Fruit fly (Drosophila melanogaster) whole organism, embryonic: ENCODE measurements around the gene CG9328.
A peak's percentile ranks its signal among the peaks of the same experiment; 100 is the strongest.

Experiments used
- Abd-B ChIP-seq: fragments of 200-800 bp; sonication (Bioruptor generic); optimal IDR thresholded peaks from 2 replicates; lab custom pipeline; 2018; ENCODE audit warnings: missing biosample characterization, mild to moderate bottlenecking, missing genetic modification characterization, moderate library complexity
- Atf-2 ChIP-seq: fragments of 200-800 bp; sonication (Bioruptor generic); optimal IDR thresholded peaks from 2 replicates; lab custom pipeline; 2016; ENCODE audit warnings: missing biosample characterization, missing genetic modification characterization
- Blimp-1 ChIP-seq: fragments of 200-800 bp; sonication (Bioruptor generic); optimal IDR thresholded peaks from 3 replicates; lab custom pipeline; 2018; ENCODE audit warnings: missing biosample characterization, missing genetic modification characterization, mild to moderate bottlenecking, moderate library complexity, missing genetic modification reagents
- CG10274 ChIP-seq: fragments of 200-800 bp; sonication (Bioruptor generic); optimal IDR thresholded peaks from 3 replicates; lab custom pipeline; 2017; ENCODE audit warnings: missing biosample characterization, mild to moderate bottlenecking, missing genetic modification characterization
- CG10565 ChIP-seq: fragments of 200-800 bp; sonication (Bioruptor generic); optimal IDR thresholded peaks from 3 replicates; lab custom pipeline; 2016; ENCODE audit warnings: missing biosample characterization, mild to moderate bottlenecking, missing genetic modification characterization
- CG1233 ChIP-seq: fragments of 200-800 bp; sonication (Bioruptor generic); optimal IDR thresholded peaks from 4 replicates; lab custom pipeline; 2018; ENCODE audit warnings: missing biosample characterization, mild to moderate bottlenecking, missing genetic modification characterization
- CG12659 ChIP-seq: fragments of 200-800 bp; sonication (Bioruptor generic); optimal IDR thresholded peaks from 3 replicates; lab custom pipeline; 2017; ENCODE audit warnings: mild to moderate bottlenecking, missing biosample characterization, missing genetic modification reagents, missing genetic modification characterization
- CG13424 ChIP-seq: fragments of 200-800 bp; sonication (Bioruptor generic); optimal IDR thresholded peaks from 2 replicates; lab custom pipeline; 2019; ENCODE audit warnings: missing biosample characterization, mild to moderate bottlenecking, missing genetic modification characterization, moderate library complexity
- CG14014 ChIP-seq: fragments of 200-800 bp; sonication (Bioruptor generic); IDR thresholded peaks from 2 replicates; pipeline ENCODE4 v1.3.6; 2022; ENCODE audit warnings: missing biosample characterization, missing genetic modification characterization
- CG16863 ChIP-seq: fragments of 200-800 bp; sonication (Bioruptor generic); optimal IDR thresholded peaks from 3 replicates; lab custom pipeline; 2016; ENCODE audit warnings: missing biosample characterization, missing genetic modification characterization
- CG17361 ChIP-seq: fragments of 200-800 bp; sonication (Bioruptor generic); IDR thresholded peaks from 3 replicates; pipeline ENCODE4 v1.3.6; 2022; ENCODE audit warnings: missing biosample characterization, missing genetic modification characterization
- CG18476 ChIP-seq: fragments of 200-800 bp; sonication (Bioruptor generic); optimal IDR thresholded peaks from 2 replicates; lab custom pipeline; 2016; ENCODE audit warnings: missing biosample characterization, mild to moderate bottlenecking, missing genetic modification characterization
- CG18619 ChIP-seq: fragments of 200-800 bp; sonication (Bioruptor generic); optimal IDR thresholded peaks from 3 replicates; lab custom pipeline; 2017; ENCODE audit warnings: missing biosample characterization, mild to moderate bottlenecking, missing genetic modification characterization
- CG2875 ChIP-seq: fragments of 200-800 bp; sonication (Bioruptor generic); optimal IDR thresholded peaks from 2 replicates; lab custom pipeline; 2017; ENCODE audit warnings: missing biosample characterization, mild to moderate bottlenecking, missing genetic modification characterization, missing genetic modification reagents
- CG30403 ChIP-seq: fragments of 200-800 bp; sonication (Bioruptor generic); optimal IDR thresholded peaks from 3 replicates; lab custom pipeline; 2016; ENCODE audit warnings: missing biosample characterization, missing genetic modification characterization
- CG30431 ChIP-seq: fragments of 200-800 bp; sonication (Bioruptor generic); optimal IDR thresholded peaks from 2 replicates; lab custom pipeline; 2017; ENCODE audit warnings: missing biosample characterization, missing genetic modification characterization
- CG33557 ChIP-seq: fragments of 200-800 bp; sonication (Bioruptor generic); optimal IDR thresholded peaks from 2 replicates; lab custom pipeline; 2019; ENCODE audit warnings: missing biosample characterization, mild to moderate bottlenecking, missing genetic modification characterization, moderate library complexity
- CG4730 ChIP-seq: fragments of 200-800 bp; sonication (Bioruptor generic); IDR thresholded peaks from 2 replicates; pipeline ENCODE4 v1.3.6; 2022; ENCODE audit warnings: missing biosample characterization, missing genetic modification characterization
- CG5245 ChIP-seq: fragments of 200-800 bp; sonication (Bioruptor generic); optimal IDR thresholded peaks from 3 replicates; lab custom pipeline; 2016; ENCODE audit warnings: missing biosample characterization, missing genetic modification characterization
- CG7357 ChIP-seq: fragments of 200-800 bp; sonication (Bioruptor generic); IDR thresholded peaks from 3 replicates; pipeline ENCODE4 v1.3.6; 2022; ENCODE audit warnings: missing biosample characterization, missing genetic modification characterization
- CG7987 ChIP-seq: fragments of 200-800 bp; sonication (Bioruptor generic); optimal IDR thresholded peaks from 2 replicates; lab custom pipeline; 2018; ENCODE audit warnings: missing biosample characterization, mild to moderate bottlenecking, missing genetic modification characterization, moderate library complexity
- CG8765 ChIP-seq: fragments of 200-800 bp; sonication (Bioruptor generic); IDR thresholded peaks from 2 replicates; pipeline ENCODE4 v1.3.6; 2022; ENCODE audit warnings: missing biosample characterization, missing genetic modification characterization
- CkIIα-i1 ChIP-seq: fragments of 200-800 bp; sonication (Bioruptor generic); IDR thresholded peaks from 2 replicates; pipeline ENCODE4 v1.3.6; 2022; ENCODE audit warnings: missing biosample characterization, missing genetic modification characterization
- E2f1 ChIP-seq: fragments of 200-800 bp; sonication (Bioruptor generic); IDR thresholded peaks from 2 replicates; pipeline ENCODE4 v1.3.6; 2022; ENCODE audit warnings: missing biosample characterization, missing genetic modification characterization
- E2f2 ChIP-seq: fragments of 200-800 bp; sonication (Bioruptor generic); IDR thresholded peaks from 2 replicates; pipeline ENCODE4 v1.3.6; 2022; ENCODE audit warnings: missing biosample characterization, missing genetic modification characterization
- Ets97D ChIP-seq: fragments of 200-800 bp; sonication (Bioruptor generic); optimal IDR thresholded peaks from 3 replicates; lab custom pipeline; 2016; ENCODE audit warnings: missing biosample characterization, missing genetic modification characterization
- Fer3 ChIP-seq: fragments of 200-800 bp; sonication (Bioruptor generic); optimal IDR thresholded peaks from 2 replicates; lab custom pipeline; 2018; ENCODE audit warnings: missing biosample characterization, mild to moderate bottlenecking, missing genetic modification characterization, moderate library complexity
- HHEX ChIP-seq: fragments of 200-800 bp; sonication (Bioruptor generic); optimal IDR thresholded peaks from 3 replicates; lab custom pipeline; 2017; ENCODE audit warnings: missing biosample characterization, mild to moderate bottlenecking, missing genetic modification characterization, missing genetic modification reagents
- HLH3B ChIP-seq: fragments of 200-800 bp; sonication (Bioruptor generic); IDR thresholded peaks from 2 replicates; pipeline ENCODE4 v1.3.6; 2022; ENCODE audit warnings: missing biosample characterization, missing genetic modification characterization
- Hr39 ChIP-seq: fragments of >200 bp; optimal IDR thresholded peaks from 2 replicates; lab custom pipeline; 2017
- MTF-1 ChIP-seq: fragments of 200-800 bp; sonication (Bioruptor generic); optimal IDR thresholded peaks from 2 replicates; lab custom pipeline; 2018; ENCODE audit warnings: missing biosample characterization, mild to moderate bottlenecking, missing genetic modification characterization, borderline replicate concordance
- Neu2 ChIP-seq: fragments of 200-800 bp; sonication (Bioruptor generic); optimal IDR thresholded peaks from 3 replicates; lab custom pipeline; 2016; ENCODE audit warnings: missing biosample characterization, missing genetic modification characterization, borderline replicate concordance
- Ravus ChIP-seq: fragments of 200-800 bp; sonication (Bioruptor generic); IDR thresholded peaks from 2 replicates; pipeline ENCODE4 v1.3.6; 2022; ENCODE audit warnings: missing biosample characterization, missing genetic modification characterization
- Rfx ChIP-seq: fragments of 200-800 bp; sonication (Bioruptor generic); IDR thresholded peaks from 2 replicates; pipeline ENCODE4 v1.3.6; 2022; ENCODE audit warnings: missing biosample characterization, missing genetic modification characterization
- Rx ChIP-seq: fragments of 200-800 bp; sonication (Bioruptor generic); IDR thresholded peaks from 2 replicates; pipeline ENCODE4 v1.3.6; 2022; ENCODE audit warnings: missing biosample characterization, missing genetic modification characterization
- Scr ChIP-seq: fragments of 200-800 bp; sonication (Bioruptor generic); IDR thresholded peaks from 2 replicates; pipeline ENCODE4 v1.3.6; 2022; ENCODE audit warnings: missing biosample characterization, missing genetic modification characterization; ENCODE audit not compliant: partially characterized antibody
- Sry-δ ChIP-seq: fragments of 200-800 bp; sonication (Bioruptor generic); optimal IDR thresholded peaks from 2 replicates; lab custom pipeline; 2016; ENCODE audit warnings: missing biosample characterization, missing genetic modification characterization
- chn ChIP-seq: fragments of 200-800 bp; sonication (Bioruptor generic); optimal IDR thresholded peaks from 2 replicates; lab custom pipeline; 2016; ENCODE audit warnings: missing biosample characterization, missing genetic modification characterization
- dmrt11E ChIP-seq: fragments of 200-800 bp; sonication (Bioruptor generic); optimal IDR thresholded peaks from 3 replicates; lab custom pipeline; 2018; ENCODE audit warnings: missing biosample characterization, mild to moderate bottlenecking, missing genetic modification characterization, moderate library complexity
- dpn ChIP-seq, 2 experiments: fragments of 200-800 bp; sonication (Bioruptor generic); optimal IDR thresholded peaks; 3 replicates each; lab custom pipeline; 2016; ENCODE audit warnings: missing biosample characterization in 2 of 2, missing genetic modification characterization in 2 of 2
- fd64A ChIP-seq: fragments of 200-800 bp; sonication (Bioruptor generic); optimal IDR thresholded peaks from 3 replicates; lab custom pipeline; 2018; ENCODE audit warnings: missing biosample characterization, mild to moderate bottlenecking, missing genetic modification characterization
- gcm ChIP-seq: fragments of 200-800 bp; sonication (Bioruptor generic); optimal IDR thresholded peaks from 2 replicates; lab custom pipeline; 2019; ENCODE audit warnings: missing biosample characterization, mild to moderate bottlenecking, missing genetic modification characterization, moderate library complexity
- kni ChIP-seq: fragments of 200-800 bp; sonication (Bioruptor generic); optimal IDR thresholded peaks from 3 replicates; lab custom pipeline; 2017; ENCODE audit warnings: mild to moderate bottlenecking, missing biosample characterization, missing genetic modification reagents, missing genetic modification characterization
- lab ChIP-seq: fragments of 200-800 bp; sonication (Bioruptor generic); optimal IDR thresholded peaks from 3 replicates; lab custom pipeline; 2017; ENCODE audit warnings: missing biosample characterization, missing genetic modification characterization, mild to moderate bottlenecking, moderate library complexity, missing genetic modification reagents
- lbe ChIP-seq: fragments of 200-800 bp; sonication (Bioruptor generic); optimal IDR thresholded peaks from 2 replicates; lab custom pipeline; 2016; ENCODE audit warnings: missing biosample characterization, mild to moderate bottlenecking, missing genetic modification characterization
- prd ChIP-seq, 3 experiments: fragments of >200 bp in 2 of 3; fragments of 200-800 bp in 1 of 3; sonication (Bioruptor generic) in 1 of 3; optimal IDR thresholded peaks in 2 of 3; IDR thresholded peaks in 1 of 3; 2 replicates in 2 of 3; 3 replicates in 1 of 3; pipeline versions ENCODE4 v1.3.6 to Lab custom; 2017 to 2022; ENCODE audit warnings: missing biosample characterization in 1 of 3, missing genetic modification characterization in 1 of 3
- sd ChIP-seq: fragments of 200-800 bp; sonication (Bioruptor generic); optimal IDR thresholded peaks from 3 replicates; lab custom pipeline; 2018; ENCODE audit warnings: missing biosample characterization, mild to moderate bottlenecking, missing genetic modification characterization, moderate library complexity
- tgo ChIP-seq: fragments of 200-800 bp; sonication (Bioruptor generic); IDR thresholded peaks from 3 replicates; pipeline ENCODE4 v1.3.6; 2022; ENCODE audit warnings: missing biosample characterization, missing genetic modification characterization
- tx ChIP-seq: fragments of 200-800 bp; sonication (Bioruptor generic); optimal IDR thresholded peaks from 2 replicates; lab custom pipeline; 2016; ENCODE audit warnings: missing biosample characterization, missing genetic modification characterization
- yki ChIP-seq: fragments of >200 bp; optimal IDR thresholded peaks from 3 replicates; lab custom pipeline; 2018

Gene CG9328

dm6 chr2L:20822489-20823195, 25.1 kb downstream of the CG9328 start, which contains the start of gene CG9331 (continued):
- no peak for TF ChIP-seq HLH3B (GFP tag; lab: Robert Waterston, UW)
- no peak for TF ChIP-seq dmrt11E
- no peak for TF ChIP-seq CG13424 (tag; lab: Kevin White, UChicago)
- no peak for TF ChIP-seq MTF-1
- TF ChIP-seq CG4730 (GFP tag; lab: Robert Waterston, UW) = no peak
- TF ChIP-seq Neu2 (GFP tag; lab: Kevin White, UChicago) = no peak
- TF ChIP-seq E2f2 (GFP tag; lab: Robert Waterston, UW) = 0 out of 2 replicates have a peak, but pooled peaks have one; percentile 7
- TF ChIP-seq lab (GFP tag; lab: Kevin White, UChicago) = no peak
- TF ChIP-seq CG30403 = no peak
- TF ChIP-seq dpn (GFP tag; optimal IDR thresholded peaks at IDR 0.05; lab: Kevin White, UChicago) = no peak
- no peak for TF ChIP-seq CG10565 (GFP tag; lab: Kevin White, UChicago)
- no peak for TF ChIP-seq Rx (GFP tag; lab: Robert Waterston, UW)
- TF ChIP-seq Atf-2 (GFP tag; lab: Kevin White, UChicago) = no peak
- TF ChIP-seq Rfx (GFP tag; lab: Robert Waterston, UW) = no peak
- TF ChIP-seq CG1233 (GFP tag; lab: Kevin White, UChicago) = no peak
- TF ChIP-seq CG7987 (GFP tag; lab: Kevin White, UChicago) = no peak
- TF ChIP-seq kni (GFP tag; lab: Kevin White, UChicago) = peak; percentile 86
- no peak for TF ChIP-seq Ravus
- TF ChIP-seq lbe (GFP tag; lab: Kevin White, UChicago) = no peak
- TF ChIP-seq yki (lab: Kevin White, UChicago) = no peak
- TF ChIP-seq fd64A (GFP tag; lab: Kevin White, UChicago) = peak; percentile 16
- no peak for TF ChIP-seq CG33557 (GFP tag; lab: Kevin White, UChicago)
- TF ChIP-seq chn = peak; percentile 21
- TF ChIP-seq sd = peak; percentile 99
- no peak for TF ChIP-seq CG2875 (GFP tag; lab: Kevin White, UChicago)
- no peak for TF ChIP-seq tgo
- no peak for TF ChIP-seq CG30431 (GFP tag; lab: Kevin White, UChicago)
- TF ChIP-seq CG12659 (GFP tag; lab: Kevin White, UChicago) = no peak
- TF ChIP-seq Hr39 (lab: Kevin White, UChicago) = no peak
- no peak for TF ChIP-seq CG8765
- TF ChIP-seq CG5245 (GFP tag; lab: Kevin White, UChicago) = no peak
- TF ChIP-seq gcm (GFP tag; lab: Kevin White, UChicago) = peak; percentile 50
- TF ChIP-seq CG18476 (GFP tag; lab: Kevin White, UChicago) = peak; percentile 93
- TF ChIP-seq CG14014 = no peak
- TF ChIP-seq CG18619 = no peak
- no peak for TF ChIP-seq CG16863
- TF ChIP-seq E2f1 (GFP tag; lab: Robert Waterston, UW) = no peak
- TF ChIP-seq Abd-B (GFP tag; lab: Kevin White, UChicago) = no peak
- no peak for TF ChIP-seq tx (GFP tag; lab: Kevin White, UChicago)
- no peak for TF ChIP-seq CkIIα-i1
- no peak for TF ChIP-seq CG7357 (GFP tag; lab: Robert Waterston, UW)
- TF ChIP-seq Fer3 (tag; lab: Kevin White, UChicago) = no peak
- no peak for TF ChIP-seq Sry-δ (GFP tag; lab: Kevin White, UChicago)
- peak; percentile 43 for TF ChIP-seq Scr (GFP tag; lab: Robert Waterston, UW)
- no peak for TF ChIP-seq CG10274 (GFP tag; lab: Kevin White, UChicago)
- TF ChIP-seq HHEX = no peak
- TF ChIP-seq prd (optimal IDR thresholded peaks at IDR 0.05; lab: Kevin White, UChicago) = no peak
- TF ChIP-seq prd (GFP tag; IDR thresholded peaks at IDR 0.05; lab: Robert Waterston, UW) = no peak
- no peak for TF ChIP-seq CG17361 (GFP tag; lab: Robert Waterston, UW)
- TF ChIP-seq Blimp-1 (GFP tag; lab: Kevin White, UChicago) = peak; percentile 76
- TF ChIP-seq Ets97D (GFP tag; lab: Kevin White, UChicago) = no peak
